Worm (Caenorhabditis elegans): ENCODE data around the gene sdhb-1.

- no peak for TF ChIP-seq lir-3 (tag; optimal IDR thresholded peaks at IDR 0.05; ENCODE audit: poor library complexity)
- TF ChIP-seq nhr-237 (tag; optimal IDR thresholded peaks at IDR 0.05): no peak
- no peak for TF ChIP-seq unc-86 (tag; optimal IDR thresholded peaks at IDR 0.05)
- TF ChIP-seq ztf-11 (tag; optimal IDR thresholded peaks at IDR 0.05): no peak
Observed at ce11 chrII:9338859-9339258, 13.7 kb downstream of the sdhb-1 start, which contains the start of gene ttll-12.
